Worm (Caenorhabditis elegans) whole organism, L1 larva: Measurements from ENCODE around the gene R10E4.11.

Source experiments
- aly-2 ChIP-seq: fragments of 150-350 bp; optimal IDR thresholded peaks from 2 replicates; lab custom pipeline; 2014; ENCODE audit warnings: missing biosample characterization, missing genetic modification characterization
- ama-1 ChIP-seq: fragments of 150-350 bp; optimal IDR thresholded peaks from 2 replicates; lab custom pipeline; 2014
- lin-13 ChIP-seq: fragments of 150-350 bp; optimal IDR thresholded peaks from 2 replicates; lab custom pipeline; 2014; ENCODE audit warnings: missing biosample characterization, missing genetic modification reagents, missing genetic modification characterization
- mep-1 ChIP-seq: fragments of 150-350 bp; optimal IDR thresholded peaks from 2 replicates; lab custom pipeline; 2014; ENCODE audit warnings: missing biosample characterization, missing genetic modification characterization
- nhr-11 ChIP-seq: fragments of 150-350 bp; optimal IDR thresholded peaks from 2 replicates; lab custom pipeline; 2014; ENCODE audit warnings: missing biosample characterization, missing genetic modification characterization
- nhr-77 ChIP-seq: fragments of 150-350 bp; optimal IDR thresholded peaks from 2 replicates; lab custom pipeline; 2014; ENCODE audit warnings: missing biosample characterization, missing genetic modification characterization
- pqm-1 ChIP-seq: sonication (generic microtip); optimal IDR thresholded peaks from 3 replicates; lab custom pipeline; 2017; ENCODE audit warnings: missing biosample characterization, missing genetic modification characterization
- unc-86 ChIP-seq: sonication (generic microtip); optimal IDR thresholded peaks from 2 replicates; lab custom pipeline; 2016; ENCODE audit warnings: missing genetic modification characterization, missing compliant biosample characterization

- no peak for TF ChIP-seq lin-13 (GFP tag; lab: Kevin White, UChicago)
- TF ChIP-seq mep-1 = peak; percentile 48
- TF ChIP-seq unc-86 (tag; lab: Kevin White, UChicago) = peak; percentile 30
- TF ChIP-seq nhr-11 = no peak
- no peak for TF ChIP-seq nhr-77
- no peak for TF ChIP-seq ama-1 (lab: Kevin White, UChicago)
- no peak for TF ChIP-seq pqm-1 (tag; lab: Kevin White, UChicago)
- TF ChIP-seq aly-2 (tag; lab: Kevin White, UChicago) = no peak
Observed at ce11 chrIII:4323120-4323519, 22.3 kb upstream of the R10E4.11 start.
